Worm (Caenorhabditis elegans): ENCODE data around the gene Y60A3A.24.

Gene Y60A3A.24

ce11 chrV:20004385-20004784 lies 22.7 kb upstream of the Y60A3A.24 start, which contains the start of gene unc-51 (continued):
- TF ChIP-seq Y116A8C.19 (tag; optimal IDR thresholded peaks at IDR 0.05; ENCODE audit: borderline replicate concordance) (no peak), blmp-1 (tag; optimal IDR thresholded peaks at IDR 0.05) (peak; percentile 11), lin-39 (tag; optimal IDR thresholded peaks at IDR 0.05) (no peak), nhr-84 (tag; optimal IDR thresholded peaks at IDR 0.05) (no peak), fkh-10 (GFP tag; optimal IDR thresholded peaks at IDR 0.05) (no peak), xbp-1 (tag; optimal IDR thresholded peaks at IDR 0.05) (no peak), nhr-90 (tag; optimal IDR thresholded peaks at IDR 0.05; ENCODE audit: poor library complexity) (peak; percentile 14), egl-27 (tag; optimal IDR thresholded peaks at IDR 0.05) (no peak)

ce11 chrV:20002194-20002593 lies 20.5 kb upstream of the Y60A3A.24 start:
- no peak for TF ChIP-seq xbp-1 (tag; optimal IDR thresholded peaks at IDR 0.05)
- no peak for TF ChIP-seq nhr-28 (tag; optimal IDR thresholded peaks at IDR 0.05)
- no peak for TF ChIP-seq nhr-20 (tag; optimal IDR thresholded peaks at IDR 0.05)
- TF ChIP-seq swsn-7 (tag; optimal IDR thresholded peaks at IDR 0.05) = no peak
- no peak for TF ChIP-seq sptf-1 (tag; optimal IDR thresholded peaks at IDR 0.05)
- no peak for TF ChIP-seq aha-1 (tag; optimal IDR thresholded peaks at IDR 0.05)

ce11 chrV:20000639-20001038 lies 19.0 kb upstream of the Y60A3A.24 start:
- TF ChIP-seq lin-14 (GFP tag; optimal IDR thresholded peaks at IDR 0.05) = no peak
- TF ChIP-seq zip-4 (GFP tag; optimal IDR thresholded peaks at IDR 0.05) = no peak
- no peak for TF ChIP-seq nhr-71 (tag; optimal IDR thresholded peaks at IDR 0.05)
- TF ChIP-seq hpl-2 (GFP tag; optimal IDR thresholded peaks at IDR 0.05) = no peak
- TF ChIP-seq ama-1 (optimal IDR thresholded peaks at IDR 0.05) = no peak
- TF ChIP-seq zag-1 (tag; optimal IDR thresholded peaks at IDR 0.05) = no peak
- TF ChIP-seq sup-37 (GFP tag; optimal IDR thresholded peaks at IDR 0.05) = no peak
- TF ChIP-seq C16A3.4 (tag; optimal IDR thresholded peaks at IDR 0.05) = no peak
- no peak for TF ChIP-seq fkh-8 (tag; optimal IDR thresholded peaks at IDR 0.05)

- no peak for TF ChIP-seq ces-1 (GFP tag; optimal IDR thresholded peaks at IDR 0.05)
- no peak for TF ChIP-seq efl-1 (optimal IDR thresholded peaks at IDR 0.05)
- peak in 1 of 2 experiments; percentile 88 for TF ChIP-seq efl-1 (GFP tag; optimal IDR thresholded peaks at IDR 0.05 in 1 of 2)
Observed at ce11 chrV:19999789-20000188, 18.1 kb upstream of the Y60A3A.24 start.

- TF ChIP-seq tbx-2 (tag; optimal IDR thresholded peaks at IDR 0.05) = no peak
- no peak for TF ChIP-seq lin-15B (tag; optimal IDR thresholded peaks at IDR 0.05)
- TF ChIP-seq hlh-4 (tag; optimal IDR thresholded peaks at IDR 0.05) = no peak
- no peak for TF ChIP-seq ceh-63 (GFP tag; optimal IDR thresholded peaks at IDR 0.05)
- TF ChIP-seq nhr-20 (tag; optimal IDR thresholded peaks at IDR 0.05) = no peak
- TF ChIP-seq unc-130 (tag; optimal IDR thresholded peaks at IDR 0.05) = no peak
Observed at ce11 chrV:19999100-19999499, 17.4 kb upstream of the Y60A3A.24 start.

ce11 chrV:19998203-19998836 lies 16.6 kb upstream of the Y60A3A.24 start:
- TF ChIP-seq ceh-88 (GFP tag; IDR thresholded peaks at IDR 0.05) (no peak), ets-5 (GFP tag; IDR thresholded peaks at IDR 0.05) (0 out of 2 replicates have a peak, but pooled peaks have one; percentile 80)

- TF ChIP-seq xbp-1 (tag; optimal IDR thresholded peaks at IDR 0.05) = no peak
- TF ChIP-seq sup-37 (GFP tag; optimal IDR thresholded peaks at IDR 0.05) = no peak
- TF ChIP-seq tlp-1 (tag; optimal IDR thresholded peaks at IDR 0.05) = no peak
- TF ChIP-seq mep-1 (tag; optimal IDR thresholded peaks at IDR 0.05) = no peak
- TF ChIP-seq unc-30 (tag; optimal IDR thresholded peaks at IDR 0.05) = no peak
- TF ChIP-seq egl-13 (tag; optimal IDR thresholded peaks at IDR 0.05) = no peak
- no peak for TF ChIP-seq hlh-4 (tag; optimal IDR thresholded peaks at IDR 0.05)
- no peak for TF ChIP-seq lin-13 (GFP tag; optimal IDR thresholded peaks at IDR 0.05)
- TF ChIP-seq nhr-90 (tag; optimal IDR thresholded peaks at IDR 0.05; ENCODE audit: poor library complexity) = no peak
- TF ChIP-seq pqm-1 (tag; optimal IDR thresholded peaks at IDR 0.05) = no peak
- TF ChIP-seq swsn-7 (tag; optimal IDR thresholded peaks at IDR 0.05) = no peak
- no peak for TF ChIP-seq lin-15B (tag; optimal IDR thresholded peaks at IDR 0.05)
- no peak for TF ChIP-seq ztf-11 (tag; optimal IDR thresholded peaks at IDR 0.05)
Observed at ce11 chrV:19997481-19997880, 15.8 kb upstream of the Y60A3A.24 start.
